Worm (Caenorhabditis elegans) whole organism, L4 larva: ENCODE measurements around the gene srd-46.

ENCODE experiments used
- dmd-8 ChIP-seq: fragments of 200-800 bp; sonication (Bioruptor generic); IDR thresholded peaks from 2 replicates; pipeline ENCODE4 v1.3.6; 2022; ENCODE audit warnings: missing genetic modification characterization, missing compliant biosample characterization
- dpl-1 ChIP-seq: fragments of 150-350 bp; optimal IDR thresholded peaks from 2 replicates; lab custom pipeline; 2014; ENCODE audit warnings: missing biosample characterization, missing genetic modification reagents, missing genetic modification characterization
- lim-7 ChIP-seq: fragments of 200-800 bp; sonication (Bioruptor generic); IDR thresholded peaks from 2 replicates; pipeline ENCODE4 v1.3.6; 2022; ENCODE audit warnings: missing genetic modification characterization, missing compliant biosample characterization
- mxl-2 ChIP-seq: fragments of 200-800 bp; sonication (Bioruptor generic); conservative IDR thresholded peaks from 2 replicates; pipeline ENCODE4 v1.3.6; 2022; ENCODE audit warnings: missing genetic modification reagents, missing genetic modification characterization, missing compliant biosample characterization
- nhr-237 ChIP-seq: sonication (generic microtip); optimal IDR thresholded peaks from 2 replicates; lab custom pipeline; 2017; ENCODE audit warnings: missing biosample characterization, missing genetic modification characterization
- nhr-48 ChIP-seq: sonication (generic microtip); optimal IDR thresholded peaks from 2 replicates; lab custom pipeline; 2016; ENCODE audit warnings: mild to moderate bottlenecking, missing genetic modification characterization, missing compliant biosample characterization
- pqm-1 ChIP-seq: sonication (generic microtip); optimal IDR thresholded peaks from 2 replicates; lab custom pipeline; 2017; ENCODE audit warnings: missing biosample characterization, missing genetic modification characterization
- unc-39 ChIP-seq: sonication (generic microtip); optimal IDR thresholded peaks from 2 replicates; lab custom pipeline; 2017; ENCODE audit warnings: missing biosample characterization, missing genetic modification characterization
- unc-62 ChIP-seq, 3 experiments: fragments of 150-350 bp in 1 of 3; sonication (generic microtip); optimal IDR thresholded peaks in 2 of 3; peaks in 1 of 3; 1 replicate in 1 of 3; 2 replicates in 2 of 3; lab custom pipeline; 2014 to 2017; ENCODE audit warnings: missing biosample characterization in 3 of 3, missing genetic modification characterization in 3 of 3, missing genetic modification reagents in 3 of 3, missing genotype in 1 of 3
- vab-7 ChIP-seq: fragments of 200-800 bp; sonication (Bioruptor generic); IDR thresholded peaks from 2 replicates; pipeline ENCODE4 v1.3.6; 2022; ENCODE audit warnings: missing genetic modification reagents, missing genetic modification characterization, missing compliant biosample characterization
- zag-1 ChIP-seq: fragments of 150-350 bp; optimal IDR thresholded peaks from 2 replicates; lab custom pipeline; 2014; ENCODE audit warnings: missing biosample characterization, missing genetic modification characterization

DNA sequence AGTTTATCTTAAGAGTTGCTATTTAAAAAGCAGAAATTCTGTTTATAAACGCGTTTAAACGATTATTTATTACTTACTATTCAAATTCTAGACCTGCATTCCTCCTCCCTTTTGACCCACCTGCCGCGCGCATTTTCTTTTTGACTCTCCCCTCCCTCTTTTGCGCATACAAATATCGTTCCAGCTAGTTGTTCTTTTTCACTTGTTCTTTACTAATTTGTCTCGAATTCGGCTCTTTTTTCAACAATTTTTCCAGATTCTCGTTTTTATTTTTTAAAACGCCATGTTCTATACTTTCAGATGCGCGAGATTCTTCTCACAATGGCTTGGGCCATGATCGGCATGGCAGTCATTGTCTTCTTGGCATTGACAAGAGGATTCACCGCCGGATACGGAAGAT, 33.5 kb downstream of the srd-46 start, which contains the start of gene F19H6.4:
- TF ChIP-seq lim-7 (GFP tag; lab: Robert Waterston, UW) (no peak), dmd-8 (GFP tag; lab: Robert Waterston, UW) (no peak), unc-39 (tag; lab: Kevin White, UChicago) (no peak), pqm-1 (tag; lab: Kevin White, UChicago) (no peak), unc-62 (GFP tag; optimal IDR thresholded peaks at IDR 0.05 in 1 of 2; lab: Kevin White, UChicago) (no peak), unc-62 (tag; optimal IDR thresholded peaks at IDR 0.05; lab: Kevin White, UChicago) (no peak), nhr-237 (no peak), vab-7 (GFP tag; lab: Robert Waterston, UW) (no peak), mxl-2 (GFP tag; lab: Robert Waterston, UW) (no peak), dpl-1 (GFP tag; lab: Kevin White, UChicago) (no peak), zag-1 (no peak), nhr-48 (tag; lab: Kevin White, UChicago) (no peak)
